Worm (Caenorhabditis elegans) whole organism, L2 larva: ENCODE measurements around the gene K02G10.5.

Experiments used
- C34F6.9 ChIP-seq: fragments of 150-350 bp; optimal IDR thresholded peaks from 2 replicates; lab custom pipeline; 2014; ENCODE audit warnings: missing biosample characterization, missing genetic modification characterization
- ZK546.5 ChIP-seq: sonication (generic microtip); optimal IDR thresholded peaks from 2 replicates; lab custom pipeline; 2017; ENCODE audit warnings: missing biosample characterization, missing genetic modification characterization
- nhr-21 ChIP-seq: fragments of 150-350 bp; optimal IDR thresholded peaks from 2 replicates; lab custom pipeline; 2014; ENCODE audit warnings: missing biosample characterization, missing genetic modification characterization
- nhr-237 ChIP-seq: fragments of 150-350 bp; optimal IDR thresholded peaks from 2 replicates; lab custom pipeline; 2014; ENCODE audit warnings: missing biosample characterization, missing genetic modification characterization
- skn-1 ChIP-seq: sonication (generic microtip); optimal IDR thresholded peaks from 2 replicates; lab custom pipeline; 2017; ENCODE audit warnings: missing biosample characterization, missing genetic modification characterization
- unc-62 ChIP-seq: fragments of 150-350 bp; optimal IDR thresholded peaks from 2 replicates; lab custom pipeline; 2014; ENCODE audit warnings: missing biosample characterization, missing genetic modification reagents, missing genetic modification characterization
- zag-1 ChIP-seq: fragments of 150-350 bp; optimal IDR thresholded peaks from 2 replicates; lab custom pipeline; 2014; ENCODE audit warnings: missing biosample characterization, missing genetic modification characterization
- ztf-11 ChIP-seq: sonication (generic microtip); optimal IDR thresholded peaks from 2 replicates; lab custom pipeline; 2017; ENCODE audit warnings: missing biosample characterization, missing genetic modification characterization
- ztf-4 ChIP-seq: fragments of 150-350 bp; optimal IDR thresholded peaks from 2 replicates; lab custom pipeline; 2014; ENCODE audit warnings: missing biosample characterization, missing genetic modification characterization

DNA sequence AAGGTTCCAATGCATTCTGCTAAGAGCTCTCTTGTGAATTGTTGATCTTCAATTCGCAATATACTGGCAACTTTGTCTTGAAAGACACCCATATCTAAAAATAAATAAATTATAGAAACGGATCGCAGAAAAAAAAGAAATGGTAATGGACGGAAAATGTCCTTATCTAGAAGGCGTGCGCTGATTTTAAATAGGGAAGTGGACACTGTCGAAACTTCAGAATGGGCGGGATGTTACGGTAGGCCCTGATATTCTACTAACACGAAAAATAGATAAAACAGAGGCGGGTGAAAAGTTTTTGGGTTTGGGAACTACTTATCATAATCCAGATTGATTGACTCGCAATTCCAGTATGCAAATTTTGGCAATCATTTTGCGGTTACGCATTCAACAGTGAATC lies 13.9 kb upstream of the K02G10.5 start, which contains the start of gene aqp-8:
- TF ChIP-seq C34F6.9 (tag; lab: Kevin White, UChicago) = no peak
- TF ChIP-seq unc-62 = no peak
- no peak for TF ChIP-seq ztf-11
- TF ChIP-seq ZK546.5 (tag; lab: Kevin White, UChicago) = no peak
- no peak for TF ChIP-seq nhr-237 (tag; lab: Kevin White, UChicago)
- TF ChIP-seq nhr-21 (tag; lab: Kevin White, UChicago) = no peak
- no peak for TF ChIP-seq ztf-4 (tag; lab: Kevin White, UChicago)
- no peak for TF ChIP-seq skn-1
- no peak for TF ChIP-seq zag-1 (tag; lab: Kevin White, UChicago)
